Worm (Caenorhabditis elegans): ENCODE measurements around the gene F36A4.5.

DNA sequence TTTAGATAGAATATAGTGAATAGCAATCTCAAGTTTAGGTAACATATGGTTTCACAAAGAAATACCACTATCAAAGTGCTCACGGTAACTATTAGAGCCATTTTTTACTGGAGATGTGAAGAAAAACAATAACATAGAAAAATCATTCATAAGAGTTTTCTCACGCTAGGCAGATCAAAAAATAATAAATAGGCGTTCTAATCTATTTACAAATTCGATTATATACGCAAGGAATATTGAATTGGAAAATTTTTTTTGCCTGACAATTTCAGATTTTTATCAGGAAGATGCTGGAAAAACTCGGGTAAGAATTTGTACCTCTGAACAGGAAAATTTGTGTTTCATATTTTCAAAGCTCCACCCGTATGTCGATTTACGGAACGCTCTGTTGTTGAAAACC, 37.4 kb upstream of the F36A4.5 start, which contains the start of gene srbc-70:
- TF ChIP-seq nhr-11 (tag; optimal IDR thresholded peaks at IDR 0.05) (no peak), rnt-1 (tag; optimal IDR thresholded peaks at IDR 0.05) (no peak), ceh-6 (GFP tag; optimal IDR thresholded peaks at IDR 0.05) (no peak), elt-2 (tag; optimal IDR thresholded peaks at IDR 0.05) (no peak), odd-2 (tag; optimal IDR thresholded peaks at IDR 0.05) (no peak), K09A11.1 (tag; optimal IDR thresholded peaks at IDR 0.05; ENCODE audit: insufficient read depth) (no peak), madf-2 (tag; optimal IDR thresholded peaks at IDR 0.05) (no peak), hlh-15 (tag; optimal IDR thresholded peaks at IDR 0.05) (no peak), ceh-9 (tag; optimal IDR thresholded peaks at IDR 0.05) (no peak), ceh-14 (tag; optimal IDR thresholded peaks at IDR 0.05) (no peak), ceh-45 (GFP tag; IDR thresholded peaks at IDR 0.05) (no peak), hlh-6 (tag; optimal IDR thresholded peaks at IDR 0.05) (no peak), ama-1 (optimal IDR thresholded peaks at IDR 0.05) (no peak), fkh-10 (GFP tag; optimal IDR thresholded peaks at IDR 0.05) (no peak)

Measured in whole organism, late embryonic.